Fruit fly (Drosophila melanogaster) whole organism, prepupa: Measurements from ENCODE around the gene beg.

Experiments
- CG10631 ChIP-seq: fragments of 200-800 bp; sonication (Bioruptor generic); optimal IDR thresholded peaks from 2 replicates; lab custom pipeline; 2016; ENCODE audit warnings: missing biosample characterization, missing genetic modification characterization
- CG10669 ChIP-seq: fragments of 200-800 bp; sonication (Bioruptor generic); optimal IDR thresholded peaks from 3 replicates; lab custom pipeline; 2018; ENCODE audit warnings: missing biosample characterization, mild to moderate bottlenecking, missing genetic modification characterization, moderate library complexity
- CG11294 ChIP-seq: fragments of 200-800 bp; sonication (Bioruptor generic); IDR thresholded peaks from 2 replicates; pipeline ENCODE4 v1.3.6; 2022; ENCODE audit warnings: missing biosample characterization, missing genetic modification characterization
- CG11762 ChIP-seq: fragments of 200-800 bp; sonication (Bioruptor generic); optimal IDR thresholded peaks from 3 replicates; lab custom pipeline; 2016; ENCODE audit warnings: missing biosample characterization, missing genetic modification characterization; ENCODE audit not compliant: insufficient read depth
- CG11902 ChIP-seq: fragments of 200-800 bp; sonication (Bioruptor generic); optimal IDR thresholded peaks from 3 replicates; lab custom pipeline; 2016; ENCODE audit warnings: missing biosample characterization, missing genetic modification characterization
- CG1621 ChIP-seq: fragments of 200-800 bp; sonication (Bioruptor generic); optimal IDR thresholded peaks from 3 replicates; lab custom pipeline; 2018; ENCODE audit warnings: missing biosample characterization, mild to moderate bottlenecking, missing genetic modification characterization
- CG16779 ChIP-seq: fragments of 200-800 bp; sonication (Bioruptor generic); optimal IDR thresholded peaks from 3 replicates; lab custom pipeline; 2017; ENCODE audit warnings: missing biosample characterization, mild to moderate bottlenecking, missing genetic modification characterization
- CG3032 ChIP-seq: fragments of 200-800 bp; optimal IDR thresholded peaks from 2 replicates; lab custom pipeline; 2019; ENCODE audit warnings: missing biosample characterization, mild to moderate bottlenecking, missing genetic modification characterization, moderate library complexity
- CG32006 ChIP-seq: fragments of 200-800 bp; sonication (Bioruptor generic); optimal IDR thresholded peaks from 3 replicates; lab custom pipeline; 2017; ENCODE audit warnings: missing biosample characterization, mild to moderate bottlenecking, missing genetic modification characterization
- CG34406 ChIP-seq: fragments of 200-800 bp; sonication (Bioruptor generic); optimal IDR thresholded peaks from 3 replicates; lab custom pipeline; 2016; ENCODE audit warnings: missing biosample characterization, missing genetic modification characterization
- CG3919 ChIP-seq: fragments of 200-800 bp; sonication (Bioruptor generic); optimal IDR thresholded peaks from 3 replicates; lab custom pipeline; 2016; ENCODE audit warnings: missing biosample characterization, missing genetic modification characterization
- CG6163 ChIP-seq: fragments of 200-800 bp; sonication (Bioruptor generic); IDR thresholded peaks from 3 replicates; pipeline ENCODE4 v1.3.6; 2022; ENCODE audit warnings: missing biosample characterization, missing genetic modification characterization
- CG6276 ChIP-seq: fragments of 200-800 bp; sonication (Bioruptor generic); optimal IDR thresholded peaks from 2 replicates; lab custom pipeline; 2017; ENCODE audit warnings: missing biosample characterization, mild to moderate bottlenecking, missing genetic modification characterization
- CG6808 ChIP-seq: fragments of 200-800 bp; sonication (Bioruptor generic); optimal IDR thresholded peaks from 3 replicates; lab custom pipeline; 2017; ENCODE audit warnings: missing biosample characterization, missing genetic modification characterization, mild to moderate bottlenecking, moderate library complexity, missing genetic modification reagents
- CG6854 ChIP-seq: fragments of 200-800 bp; sonication (Bioruptor generic); optimal IDR thresholded peaks from 2 replicates; lab custom pipeline; 2017; ENCODE audit warnings: missing biosample characterization, mild to moderate bottlenecking, missing genetic modification characterization
- CG8632 ChIP-seq: fragments of 200-800 bp; sonication (Bioruptor generic); optimal IDR thresholded peaks from 3 replicates; lab custom pipeline; 2016; ENCODE audit warnings: missing biosample characterization, missing genetic modification characterization
- Eip75B ChIP-seq: fragments of 200-800 bp; sonication (Bioruptor generic); optimal IDR thresholded peaks from 3 replicates; lab custom pipeline; 2016; ENCODE audit warnings: missing biosample characterization, missing genetic modification characterization
- Eip78C ChIP-seq: fragments of 200-800 bp; sonication (Bioruptor generic); peaks from one replicate; lab custom pipeline; 2016; ENCODE audit warnings: missing biosample characterization, missing genetic modification characterization
- Eip93F ChIP-seq: fragments of 200-800 bp; sonication (Bioruptor generic); optimal IDR thresholded peaks from 2 replicates; lab custom pipeline; 2016; ENCODE audit warnings: missing biosample characterization, mild to moderate bottlenecking, missing genetic modification characterization
- Ets21C ChIP-seq: fragments of 200-800 bp; sonication (Bioruptor generic); optimal IDR thresholded peaks from 3 replicates; lab custom pipeline; 2016; ENCODE audit warnings: missing biosample characterization, missing genetic modification characterization
- Ets96B ChIP-seq: fragments of 200-800 bp; optimal IDR thresholded peaks from 2 replicates; lab custom pipeline; 2019; ENCODE audit warnings: missing biosample characterization, mild to moderate bottlenecking, missing genetic modification characterization, moderate library complexity
- Hr39 ChIP-seq: fragments of 200-800 bp; sonication (Bioruptor generic); optimal IDR thresholded peaks from 2 replicates; lab custom pipeline; 2016; ENCODE audit warnings: missing biosample characterization, missing genetic modification characterization
- Hr4 ChIP-seq: fragments of 200-800 bp; sonication (Bioruptor generic); optimal IDR thresholded peaks from 3 replicates; lab custom pipeline; 2016; ENCODE audit warnings: missing biosample characterization, missing genetic modification characterization
- Lpt ChIP-seq: fragments of 200-800 bp; sonication (Bioruptor generic); optimal IDR thresholded peaks from 3 replicates; lab custom pipeline; 2016; ENCODE audit warnings: missing biosample characterization, missing genetic modification characterization
- Met ChIP-seq: fragments of 200-800 bp; sonication (Bioruptor generic); optimal IDR thresholded peaks from 3 replicates; lab custom pipeline; 2016; ENCODE audit warnings: missing biosample characterization, missing genetic modification characterization
- OdsH ChIP-seq: fragments of 200-800 bp; sonication (Bioruptor generic); optimal IDR thresholded peaks from 3 replicates; lab custom pipeline; 2016; ENCODE audit warnings: missing biosample characterization, missing genetic modification characterization
- Sox14 ChIP-seq: fragments of 200-800 bp; sonication (Bioruptor generic); optimal IDR thresholded peaks from 3 replicates; lab custom pipeline; 2016; ENCODE audit warnings: missing biosample characterization, missing genetic modification characterization
- Sox15 ChIP-seq: fragments of 200-800 bp; sonication (Bioruptor generic); optimal IDR thresholded peaks from 3 replicates; lab custom pipeline; 2016; ENCODE audit warnings: missing biosample characterization, missing genetic modification characterization
- achi ChIP-seq: fragments of 200-800 bp; sonication (Bioruptor generic); optimal IDR thresholded peaks from 3 replicates; lab custom pipeline; 2016; ENCODE audit warnings: missing biosample characterization, missing genetic modification characterization
- acj6 ChIP-seq: fragments of 200-800 bp; sonication (Bioruptor generic); optimal IDR thresholded peaks from 3 replicates; lab custom pipeline; 2016; ENCODE audit warnings: missing biosample characterization, missing genetic modification characterization
- dac ChIP-seq: fragments of 200-800 bp; sonication (Bioruptor generic); optimal IDR thresholded peaks from 2 replicates; lab custom pipeline; 2017; ENCODE audit warnings: missing biosample characterization, mild to moderate bottlenecking, missing genetic modification characterization
- eg ChIP-seq: fragments of 200-800 bp; sonication (Bioruptor generic); IDR thresholded peaks from 3 replicates; pipeline ENCODE4 v1.3.6; 2022; ENCODE audit warnings: missing biosample characterization, missing genetic modification characterization
- esn ChIP-seq: fragments of 200-800 bp; sonication (Bioruptor generic); optimal IDR thresholded peaks from 2 replicates; lab custom pipeline; 2016; ENCODE audit warnings: missing biosample characterization, mild to moderate bottlenecking, missing genetic modification characterization, moderate library complexity
- fd59A ChIP-seq: fragments of 200-800 bp; sonication (Bioruptor generic); optimal IDR thresholded peaks from 2 replicates; lab custom pipeline; 2017; ENCODE audit warnings: missing biosample characterization, mild to moderate bottlenecking, missing genetic modification characterization, missing genetic modification reagents
- fd85E ChIP-seq: fragments of 200-800 bp; sonication (Bioruptor generic); optimal IDR thresholded peaks from 3 replicates; lab custom pipeline; 2016; ENCODE audit warnings: missing biosample characterization, missing genetic modification characterization
- fkh ChIP-seq: fragments of 200-800 bp; sonication (Bioruptor generic); optimal IDR thresholded peaks from 3 replicates; lab custom pipeline; 2017; ENCODE audit warnings: missing biosample characterization, mild to moderate bottlenecking, missing genetic modification characterization, moderate library complexity
- pdm3 ChIP-seq: fragments of 200-800 bp; sonication (Bioruptor generic); optimal IDR thresholded peaks from 3 replicates; lab custom pipeline; 2016; ENCODE audit warnings: missing biosample characterization, missing genetic modification characterization
- ss ChIP-seq, 2 experiments: fragments of 200-800 bp; sonication (Bioruptor generic); optimal IDR thresholded peaks; 2 replicates in 1 of 2; 3 replicates in 1 of 2; lab custom pipeline; 2017 to 2018; ENCODE audit warnings: mild to moderate bottlenecking in 2 of 2, missing biosample characterization in 2 of 2, missing genetic modification characterization in 2 of 2, moderate library complexity in 1 of 2
- svp ChIP-seq: fragments of 200-800 bp; sonication (Bioruptor generic); peaks from one replicate; lab custom pipeline; 2016; ENCODE audit warnings: missing biosample characterization, missing genetic modification characterization
- topi ChIP-seq: fragments of 200-800 bp; sonication (Bioruptor generic); optimal IDR thresholded peaks from 3 replicates; lab custom pipeline; 2016; ENCODE audit warnings: missing biosample characterization, missing genetic modification characterization
- vri ChIP-seq: fragments of 200-800 bp; sonication (Bioruptor generic); optimal IDR thresholded peaks from 3 replicates; lab custom pipeline; 2016; ENCODE audit warnings: missing biosample characterization, mild to moderate bottlenecking, missing genetic modification characterization

Gene beg

dm6 chr3L:17007041-17007471 lies 28.4 kb upstream of the beg start (continued):
- TF ChIP-seq CG11762 (peak; percentile 25), Hr4 (GFP tag; lab: Kevin White, UChicago) (peak; percentile 50), Sox15 (GFP tag; lab: Kevin White, UChicago) (peak; percentile 44), CG6276 (GFP tag; lab: Kevin White, UChicago) (peak; percentile 50), Lpt (GFP tag; lab: Kevin White, UChicago) (peak; percentile 48), Sox14 (peak; percentile 50), dac (GFP tag; lab: Kevin White, UChicago) (no peak), CG6163 (peak; percentile 75)

- TF ChIP-seq fkh = peak; percentile 58
- no peak for TF ChIP-seq CG6854 (GFP tag; lab: Kevin White, UChicago)
Measured at dm6 chr3L:17007496-17007895, 28.0 kb upstream of the beg start.

dm6 chr3L:17007945-17008344 lies 27.5 kb upstream of the beg start:
- TF ChIP-seq vri = no peak
- TF ChIP-seq Ets96B = no peak
- TF ChIP-seq Met (GFP tag; lab: Kevin White, UChicago) = no peak
- TF ChIP-seq CG16779 (tag; lab: Kevin White, UChicago) = no peak
- no peak for TF ChIP-seq CG34406 (GFP tag; lab: Kevin White, UChicago)
- TF ChIP-seq dac (GFP tag; lab: Kevin White, UChicago) = no peak

dm6 chr3L:17008911-17009364 lies 26.5 kb upstream of the beg start:
- TF ChIP-seq vri (peak; percentile 74), fkh (peak; percentile 41), CG32006 (GFP tag; lab: Kevin White, UChicago) (no peak), Eip93F (GFP tag; lab: Kevin White, UChicago) (peak; percentile 65), CG3919 (GFP tag; lab: Kevin White, UChicago) (no peak), svp (GFP tag; lab: Kevin White, UChicago) (peak; percentile 42), Eip78C (GFP tag; lab: Kevin White, UChicago) (peak; percentile 39), CG6163 (0 out of 3 replicates have a peak, but pooled peaks have one; percentile 21), Ets21C (no peak)
- TF ChIP-seq, all 60 proteins: peak for 6

dm6 chr3L:17009715-17010491 lies 25.6 kb upstream of the beg start:
- peak; percentile 29 for TF ChIP-seq topi (GFP tag; lab: Kevin White, UChicago)
- no peak for TF ChIP-seq fd59A
- TF ChIP-seq Eip75B = peak; percentile 56
- TF ChIP-seq acj6 (GFP tag; lab: Kevin White, UChicago) = peak; percentile 29
- peak; percentile 35 for TF ChIP-seq CG6163
- TF ChIP-seq CG3919 (GFP tag; lab: Kevin White, UChicago) = peak; percentile 1
- TF ChIP-seq CG11294 (GFP tag; lab: Robert Waterston, UW) = no peak
- no peak for TF ChIP-seq achi (GFP tag; lab: Kevin White, UChicago)
- no peak for TF ChIP-seq fd85E (GFP tag; lab: Kevin White, UChicago)
- peak; percentile 42 for TF ChIP-seq Hr4 (GFP tag; lab: Kevin White, UChicago)
- no peak for TF ChIP-seq CG3032 (tag; lab: Kevin White, UChicago)
- no peak for TF ChIP-seq CG6808 (GFP tag; lab: Kevin White, UChicago)
- peak; percentile 26 for TF ChIP-seq CG32006 (GFP tag; lab: Kevin White, UChicago)
- TF ChIP-seq pdm3 (GFP tag; lab: Kevin White, UChicago) = peak; percentile 26
- peak; percentile 47 for TF ChIP-seq esn (GFP tag; lab: Kevin White, UChicago)
- peak; percentile 100 for TF ChIP-seq vri
- peak; percentile 29 for TF ChIP-seq eg (GFP tag; lab: Robert Waterston, UW)
- TF ChIP-seq CG1621 (tag; lab: Kevin White, UChicago) = peak; percentile 67
- TF ChIP-seq CG8632 (GFP tag; lab: Kevin White, UChicago) = peak; percentile 38
- TF ChIP-seq CG34406 (GFP tag; lab: Kevin White, UChicago) = peak; percentile 45
- TF ChIP-seq CG10631 (GFP tag; lab: Kevin White, UChicago) = no peak
- TF ChIP-seq OdsH (GFP tag; lab: Kevin White, UChicago) = peak; percentile 56
- TF ChIP-seq CG6854 (GFP tag; lab: Kevin White, UChicago) = peak; percentile 43
- peak; percentile 34 for TF ChIP-seq CG10669
- no peak for TF ChIP-seq CG6276 (GFP tag; lab: Kevin White, UChicago)
- peak; percentile 54 to 62 for TF ChIP-seq ss (GFP tag; optimal IDR thresholded peaks at IDR 0.05; lab: Kevin White, UChicago)
- TF ChIP-seq CG11762 = no peak
- peak; percentile 12 for TF ChIP-seq CG11902 (GFP tag; lab: Kevin White, UChicago)
- peak; percentile 63 for TF ChIP-seq Hr39
- TF ChIP-seq Eip93F (GFP tag; lab: Kevin White, UChicago) = peak; percentile 21
